Fruit fly (Drosophila melanogaster): ENCODE measurements around the gene nkd.

nkd gene

DNA sequence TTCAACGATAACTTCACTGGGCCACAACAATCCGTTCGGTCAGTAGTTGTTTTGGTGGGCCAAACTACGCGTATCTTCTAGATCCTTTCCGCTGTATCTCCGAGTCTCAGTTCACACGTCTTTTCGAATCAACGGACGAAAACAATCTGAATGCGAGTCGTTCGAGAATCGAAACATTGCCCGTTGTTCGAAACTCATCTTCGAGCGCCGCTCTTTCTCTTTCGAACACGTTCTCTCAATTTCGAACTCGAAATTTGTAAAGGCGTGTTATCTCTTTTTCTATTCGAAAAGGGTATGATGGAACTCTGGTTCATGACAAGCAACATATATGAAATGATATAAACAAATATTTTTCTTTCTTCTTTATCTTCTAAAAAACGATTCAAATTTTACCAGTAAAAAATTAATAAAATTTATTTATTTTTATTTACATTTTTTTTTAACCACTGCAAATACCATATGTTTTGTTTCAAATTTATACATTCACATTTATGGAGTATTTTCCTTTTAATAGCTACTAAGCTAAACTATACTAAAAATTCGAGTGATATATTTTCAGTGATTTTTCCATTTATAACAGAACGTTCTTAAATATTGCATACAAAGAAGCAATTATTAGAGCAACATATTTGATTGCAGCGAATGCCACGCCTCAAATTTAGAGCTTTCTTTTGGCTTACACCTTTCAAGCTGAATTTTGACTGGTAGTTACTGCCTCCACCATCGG lies at the start of gene nkd (continued):
- TF ChIP-seq CG13287 (GFP tag; IDR thresholded peaks at IDR 0.05; ENCODE audit: partially characterized antibody) (peak; percentile 58; the same call in 1 of the 2 replicates), CG8089 (GFP tag; optimal IDR thresholded peaks at IDR 0.05) (peak; percentile 43), usp (GFP tag; optimal IDR thresholded peaks at IDR 0.05) (no peak), CG12942 (GFP tag; optimal IDR thresholded peaks at IDR 0.05) (peak; percentile 92), Asciz (GFP tag; optimal IDR thresholded peaks at IDR 0.05) (peak; percentile 79), pb (GFP tag; optimal IDR thresholded peaks at IDR 0.05) (peak; percentile 34), h (optimal IDR thresholded peaks at IDR 0.05) (no peak), p53 (GFP tag; optimal IDR thresholded peaks at IDR 0.05) (no peak), pho (GFP tag; optimal IDR thresholded peaks at IDR 0.05) (peak; percentile 40), sisA (GFP tag; IDR thresholded peaks at IDR 0.05) (peak; percentile 83), gfzf (GFP tag; optimal IDR thresholded peaks at IDR 0.05) (no peak), nau (GFP tag; optimal IDR thresholded peaks at IDR 0.05) (peak; percentile 29), rib (GFP tag; IDR thresholded peaks at IDR 0.05) (peak; percentile 81; the same call in 1 of the 2 replicates), maf-S (GFP tag; optimal IDR thresholded peaks at IDR 0.05) (peak; percentile 53), CG4854 (GFP tag; optimal IDR thresholded peaks at IDR 0.05) (peak; percentile 65), pros (GFP tag; optimal IDR thresholded peaks at IDR 0.05) (peak; percentile 78), oc (tag; optimal IDR thresholded peaks at IDR 0.05) (peak; percentile 91), Scr (GFP tag; IDR thresholded peaks at IDR 0.05; ENCODE audit: partially characterized antibody) (peak; percentile 44), pfk (GFP tag; optimal IDR thresholded peaks at IDR 0.05) (no peak), Blimp-1 (GFP tag; optimal IDR thresholded peaks at IDR 0.05) (peak; percentile 89), twi (tag; optimal IDR thresholded peaks at IDR 0.05) (peak; percentile 65), D19A (tag; optimal IDR thresholded peaks at IDR 0.05) (peak; percentile 93), CG13296 (GFP tag; optimal IDR thresholded peaks at IDR 0.05) (peak; percentile 88), kni (GFP tag; optimal IDR thresholded peaks at IDR 0.05) (peak; percentile 63), CG17568 (GFP tag; optimal IDR thresholded peaks at IDR 0.05) (peak; percentile 82), ham (GFP tag; IDR thresholded peaks at IDR 0.05) (no peak; the same call in 1 of the 2 replicates), Rx (GFP tag; IDR thresholded peaks at IDR 0.05) (peak; percentile 75), Sox100B (GFP tag; optimal IDR thresholded peaks at IDR 0.05) (peak; percentile 89), CG32767 (GFP tag; IDR thresholded peaks at IDR 0.05) (peak; percentile 88), dm (GFP tag; optimal IDR thresholded peaks at IDR 0.05) (peak; percentile 40), bowl (GFP tag; IDR thresholded peaks at IDR 0.05) (peak; percentile 88), ab (GFP tag; optimal IDR thresholded peaks at IDR 0.05) (peak; percentile 8), CG6683 (GFP tag; optimal IDR thresholded peaks at IDR 0.05) (peak; percentile 60), ERR (GFP tag; optimal IDR thresholded peaks at IDR 0.05) (peak; percentile 4), Poxn (GFP tag; IDR thresholded peaks at IDR 0.05) (peak; percentile 7; the same call in 1 of the 2 replicates), CG7928 (GFP tag; optimal IDR thresholded peaks at IDR 0.05) (no peak), Bdp1 (GFP tag; optimal IDR thresholded peaks at IDR 0.05) (peak; percentile 15), otp (GFP tag; IDR thresholded peaks at IDR 0.05) (peak; percentile 87), br (optimal IDR thresholded peaks at IDR 0.05) (no peak), Nf-YC (tag; optimal IDR thresholded peaks at IDR 0.05) (peak; percentile 81), YL-1 (GFP tag; optimal IDR thresholded peaks at IDR 0.05) (peak; percentile 30), Deaf1 (tag; optimal IDR thresholded peaks at IDR 0.05) (peak; percentile 68), trem (tag; optimal IDR thresholded peaks at IDR 0.05) (peak; percentile 78), zen2 (GFP tag; IDR thresholded peaks at IDR 0.05; ENCODE audit: partially characterized antibody) (no peak; the same call in 2 of the 3 replicates), CG13894 (tag; optimal IDR thresholded peaks at IDR 0.05) (peak; percentile 82), CG8281 (tag; optimal IDR thresholded peaks at IDR 0.05) (peak; percentile 67), CG2129 (GFP tag; IDR thresholded peaks at IDR 0.05; ENCODE audit: partially characterized antibody) (no peak), lab (GFP tag; optimal IDR thresholded peaks at IDR 0.05) (peak; percentile 80), dmrt11E (tag; optimal IDR thresholded peaks at IDR 0.05) (peak; percentile 91)
